Worm (Caenorhabditis elegans) whole organism, L4 larva: ENCODE measurements around the gene such-1.

Source experiments
- F26F4.8 ChIP-seq: fragments of 200-800 bp; sonication (Bioruptor generic); conservative IDR thresholded peaks from 2 replicates; pipeline ENCODE4 v1.3.6; 2022; ENCODE audit warnings: missing genetic modification characterization, missing compliant biosample characterization
- F37D6.2 ChIP-seq: sonication (generic microtip); optimal IDR thresholded peaks from 2 replicates; lab custom pipeline; 2016; ENCODE audit warnings: mild to moderate bottlenecking, missing genetic modification characterization, missing compliant biosample characterization
- T26A8.4 ChIP-seq: fragments of 200-800 bp; sonication (Bioruptor generic); IDR thresholded peaks from 2 replicates; pipeline ENCODE4 v1.3.6; 2022; ENCODE audit warnings: missing genetic modification characterization, missing compliant biosample characterization
- Y48G9A.11 ChIP-seq: fragments of 200-800 bp; sonication (Bioruptor generic); IDR thresholded peaks from 2 replicates; pipeline ENCODE4 v1.3.6; 2022; ENCODE audit warnings: missing genetic modification reagents, missing genetic modification characterization, missing compliant biosample characterization
- Y5F2A.4 ChIP-seq: fragments of 200-800 bp; sonication (Bioruptor generic); optimal IDR thresholded peaks from 2 replicates; lab custom pipeline; 2018; ENCODE audit warnings: mild to moderate bottlenecking, missing genetic modification characterization, missing compliant biosample characterization
- Y75B8A.6 ChIP-seq: fragments of 200-800 bp; sonication (Bioruptor generic); IDR thresholded peaks from 2 replicates; pipeline ENCODE4 v1.3.6; 2022; ENCODE audit warnings: missing genetic modification reagents, missing genetic modification characterization, missing compliant biosample characterization
- aha-1 ChIP-seq: fragments of 150-350 bp; peaks from one replicate; lab custom pipeline; 2014; ENCODE audit warnings: missing biosample characterization, missing genetic modification characterization
- attf-4 ChIP-seq: sonication (generic microtip); optimal IDR thresholded peaks from 3 replicates; lab custom pipeline; 2017; ENCODE audit warnings: missing biosample characterization, missing genetic modification characterization
- ceh-28 ChIP-seq: fragments of 150-350 bp; optimal IDR thresholded peaks from 2 replicates; lab custom pipeline; 2014; ENCODE audit warnings: missing biosample characterization, missing genetic modification reagents, missing genetic modification characterization
- ceh-32 ChIP-seq: sonication (generic microtip); optimal IDR thresholded peaks from 2 replicates; lab custom pipeline; 2016; ENCODE audit warnings: mild to moderate bottlenecking, missing genetic modification characterization, missing compliant biosample characterization; ENCODE audit not compliant: poor library complexity
- ces-1 ChIP-seq: fragments of 150-350 bp; sonication (generic microtip); optimal IDR thresholded peaks from 4 replicates; lab custom pipeline; 2014; ENCODE audit warnings: missing biosample characterization, missing genetic modification reagents, missing genetic modification characterization
- daf-12 ChIP-seq: fragments of 150-350 bp; optimal IDR thresholded peaks from 2 replicates; lab custom pipeline; 2014; ENCODE audit warnings: missing biosample characterization, missing genetic modification reagents, missing genetic modification characterization
- daf-16 ChIP-seq, 3 experiments: sonication (generic microtip); optimal IDR thresholded peaks; 2 replicates each; lab custom pipeline; 2016 to 2017; ENCODE audit warnings: missing genetic modification characterization in 3 of 3, missing genetic modification reagents in 3 of 3, mild to moderate bottlenecking in 2 of 3, missing compliant biosample characterization in 2 of 3, missing biosample characterization in 1 of 3, moderate library complexity in 1 of 3
- dmd-6 ChIP-seq: fragments of 200-800 bp; sonication (Bioruptor generic); IDR thresholded peaks from 2 replicates; pipeline ENCODE4 v1.3.6; 2022; ENCODE audit warnings: missing genetic modification reagents, missing genetic modification characterization, missing compliant biosample characterization
- dve-1 ChIP-seq: sonication (generic microtip); optimal IDR thresholded peaks from 2 replicates; lab custom pipeline; 2017; ENCODE audit warnings: antibody characterized with exemption, mild to moderate bottlenecking, missing genetic modification characterization, missing compliant biosample characterization; ENCODE audit not compliant: insufficient read depth
- egl-27 ChIP-seq: sonication (generic microtip); optimal IDR thresholded peaks from 3 replicates; lab custom pipeline; 2017; ENCODE audit warnings: missing biosample characterization, missing genetic modification reagents, missing genetic modification characterization
- fkh-10 ChIP-seq: fragments of 150-350 bp; optimal IDR thresholded peaks from 2 replicates; lab custom pipeline; 2014; ENCODE audit warnings: missing biosample characterization, missing genetic modification reagents, missing genetic modification characterization
- gei-8 ChIP-seq: fragments of 200-800 bp; sonication (Bioruptor generic); optimal IDR thresholded peaks from 2 replicates; lab custom pipeline; 2018; ENCODE audit warnings: mild to moderate bottlenecking, missing genetic modification characterization, missing compliant biosample characterization
- hlh-11 ChIP-seq: fragments of 200-800 bp; sonication (Bioruptor generic); optimal IDR thresholded peaks from 2 replicates; lab custom pipeline; 2018; ENCODE audit warnings: mild to moderate bottlenecking, missing genetic modification characterization, missing compliant biosample characterization
- lim-7 ChIP-seq: fragments of 200-800 bp; sonication (Bioruptor generic); IDR thresholded peaks from 2 replicates; pipeline ENCODE4 v1.3.6; 2022; ENCODE audit warnings: missing genetic modification characterization, missing compliant biosample characterization
- lin-1 ChIP-seq: fragments of 200-800 bp; sonication (Bioruptor generic); IDR thresholded peaks from 2 replicates; pipeline ENCODE4 v1.3.6; 2022; ENCODE audit warnings: missing genetic modification reagents, missing genetic modification characterization, missing compliant biosample characterization
- lin-15B ChIP-seq: fragments of 150-350 bp; sonication (generic microtip); optimal IDR thresholded peaks from 3 replicates; lab custom pipeline; 2014; ENCODE audit warnings: missing biosample characterization, missing genetic modification characterization
- lir-3 ChIP-seq: sonication (generic microtip); optimal IDR thresholded peaks from 2 replicates; lab custom pipeline; 2016; ENCODE audit warnings: mild to moderate bottlenecking, missing genetic modification characterization, missing compliant biosample characterization
- lsy-2 ChIP-seq, 2 experiments: fragments of 150-350 bp in 1 of 2; sonication (generic microtip) in 1 of 2; optimal IDR thresholded peaks; 2 replicates each; lab custom pipeline; 2014 to 2017; ENCODE audit warnings: missing biosample characterization in 2 of 2, missing genetic modification characterization in 2 of 2
- mdl-1 ChIP-seq, 2 experiments: fragments of 150-350 bp in 1 of 2; sonication (generic microtip) in 1 of 2; optimal IDR thresholded peaks; 2 replicates each; lab custom pipeline; 2014 to 2017; ENCODE audit warnings: missing biosample characterization in 2 of 2, missing genetic modification characterization in 2 of 2
- mxl-3 ChIP-seq: fragments of 200-800 bp; sonication (Bioruptor generic); optimal IDR thresholded peaks from 2 replicates; lab custom pipeline; 2018; ENCODE audit warnings: mild to moderate bottlenecking, missing genetic modification characterization, missing compliant biosample characterization
- nhr-102 ChIP-seq: sonication (generic microtip); optimal IDR thresholded peaks from 2 replicates; lab custom pipeline; 2016; ENCODE audit warnings: mild to moderate bottlenecking, missing genetic modification characterization, moderate library complexity, missing compliant biosample characterization
- nhr-237 ChIP-seq: sonication (generic microtip); optimal IDR thresholded peaks from 2 replicates; lab custom pipeline; 2017; ENCODE audit warnings: missing biosample characterization, missing genetic modification characterization
- nhr-25 ChIP-seq: sonication (generic microtip); optimal IDR thresholded peaks from 2 replicates; lab custom pipeline; 2017; ENCODE audit warnings: missing genetic modification characterization, mild to moderate bottlenecking, missing compliant biosample characterization, antibody characterized with exemption, moderate library complexity, borderline replicate concordance; ENCODE audit not compliant: insufficient read depth
- nhr-28 ChIP-seq: fragments of 150-350 bp; optimal IDR thresholded peaks from 2 replicates; lab custom pipeline; 2014; ENCODE audit warnings: missing biosample characterization, missing genetic modification characterization
- nhr-41 ChIP-seq: fragments of 200-800 bp; sonication (Bioruptor generic); IDR thresholded peaks from 2 replicates; pipeline ENCODE4 v1.3.6; 2022; ENCODE audit warnings: missing genetic modification reagents, missing genetic modification characterization, missing compliant biosample characterization
- nhr-48 ChIP-seq: sonication (generic microtip); optimal IDR thresholded peaks from 2 replicates; lab custom pipeline; 2016; ENCODE audit warnings: mild to moderate bottlenecking, missing genetic modification characterization, missing compliant biosample characterization
- pha-4 ChIP-seq, 2 experiments: fragments of 150-350 bp in 1 of 2; fragments of 200-800 bp in 1 of 2; sonication (Bioruptor generic) in 1 of 2; IDR thresholded peaks in 1 of 2; optimal IDR thresholded peaks in 1 of 2; 2 replicates each; pipeline versions ENCODE4 v1.3.6 to Lab custom; 2014 to 2022; ENCODE audit warnings: missing genetic modification characterization in 2 of 2, missing genetic modification reagents in 2 of 2, missing biosample characterization in 1 of 2, missing compliant biosample characterization in 1 of 2
- rbr-2 ChIP-seq: sonication (generic microtip); optimal IDR thresholded peaks from 2 replicates; lab custom pipeline; 2016; ENCODE audit warnings: missing genotype, missing genetic modification characterization, missing compliant biosample characterization
- sdz-12 ChIP-seq: fragments of 200-800 bp; sonication (Bioruptor generic); optimal IDR thresholded peaks from 2 replicates; lab custom pipeline; 2018; ENCODE audit warnings: mild to moderate bottlenecking, missing genetic modification characterization, missing compliant biosample characterization
- skn-1 ChIP-seq: fragments of 150-350 bp; optimal IDR thresholded peaks from 2 replicates; lab custom pipeline; 2014; ENCODE audit warnings: missing biosample characterization, missing genetic modification characterization
- unc-130 ChIP-seq: sonication (generic microtip); optimal IDR thresholded peaks from 2 replicates; lab custom pipeline; 2016; ENCODE audit warnings: missing genetic modification reagents, missing genetic modification characterization, missing compliant biosample characterization
- unc-39 ChIP-seq: sonication (generic microtip); optimal IDR thresholded peaks from 2 replicates; lab custom pipeline; 2017; ENCODE audit warnings: missing biosample characterization, missing genetic modification characterization
- unc-62 ChIP-seq, 3 experiments: fragments of 150-350 bp in 1 of 3; sonication (generic microtip); optimal IDR thresholded peaks in 2 of 3; peaks in 1 of 3; 1 replicate in 1 of 3; 2 replicates in 2 of 3; lab custom pipeline; 2014 to 2017; ENCODE audit warnings: missing biosample characterization in 3 of 3, missing genetic modification characterization in 3 of 3, missing genetic modification reagents in 3 of 3, missing genotype in 1 of 3
- vab-7 ChIP-seq: fragments of 200-800 bp; sonication (Bioruptor generic); IDR thresholded peaks from 2 replicates; pipeline ENCODE4 v1.3.6; 2022; ENCODE audit warnings: missing genetic modification reagents, missing genetic modification characterization, missing compliant biosample characterization
- zip-11 ChIP-seq: fragments of 200-800 bp; sonication (Bioruptor generic); IDR thresholded peaks from 2 replicates; pipeline ENCODE4 v1.3.6; 2022; ENCODE audit warnings: missing genetic modification characterization, missing compliant biosample characterization

Gene such-1

DNA sequence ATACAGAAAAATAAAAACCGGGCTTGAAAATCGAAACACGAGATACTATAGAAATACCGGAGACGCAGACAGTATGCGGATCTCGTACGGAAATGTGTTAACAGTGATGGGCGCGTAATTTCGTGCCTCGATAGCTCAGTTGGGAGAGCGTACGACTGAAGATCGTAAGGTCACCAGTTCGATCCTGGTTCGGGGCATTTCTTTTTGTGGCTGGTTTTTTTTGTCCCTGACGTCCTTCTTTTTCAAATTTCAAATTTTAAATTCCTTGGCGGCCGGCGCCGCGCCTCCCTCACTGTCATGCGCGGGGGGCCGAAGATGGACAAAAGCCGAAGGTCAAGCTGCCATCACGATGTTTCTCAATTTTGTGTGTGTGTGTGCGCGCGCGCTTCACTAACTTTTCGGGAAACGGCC is 31.1 kb upstream of the such-1 start (continued):
- TF ChIP-seq unc-39 (tag; lab: Kevin White, UChicago) (no peak), zip-11 (GFP tag; lab: Robert Waterston, UW) (no peak), F37D6.2 (tag; lab: Kevin White, UChicago) (no peak), unc-130 (GFP tag; lab: Kevin White, UChicago) (peak; percentile 37), ceh-28 (no peak), hlh-11 (no peak), Y48G9A.11 (peak; percentile 46; the same call in 1 of the 2 replicates), dve-1 (tag; lab: Kevin White, UChicago) (peak; percentile 38), lin-1 (0 out of 2 replicates have a peak, but pooled peaks have one; percentile 38), ceh-32 (tag; lab: Kevin White, UChicago) (no peak), lir-3 (tag; lab: Kevin White, UChicago) (no peak), dmd-6 (peak; percentile 27; the same call in 1 of the 2 replicates), nhr-102 (no peak), Y5F2A.4 (no peak), aha-1 (tag; lab: Kevin White, UChicago) (no peak), fkh-10 (GFP tag; lab: Kevin White, UChicago) (no peak), attf-4 (tag; lab: Kevin White, UChicago) (no peak), nhr-48 (tag; lab: Kevin White, UChicago) (no peak), unc-62 (GFP tag; optimal IDR thresholded peaks at IDR 0.05 in 1 of 2; lab: Kevin White, UChicago) (peak in 1 of 2 experiments; percentile 34), unc-62 (tag; optimal IDR thresholded peaks at IDR 0.05; lab: Kevin White, UChicago) (no peak), F26F4.8 (GFP tag; lab: Robert Waterston, UW) (no peak), lin-15B (tag; lab: Kevin White, UChicago) (no peak), lsy-2 (tag; optimal IDR thresholded peaks at IDR 0.05; lab: Kevin White, UChicago) (peak in 1 of 2 experiments; percentile 23), T26A8.4 (GFP tag; lab: Robert Waterston, UW) (no peak), ces-1 (GFP tag; lab: Kevin White, UChicago) (no peak), nhr-41 (no peak), daf-12 (tag; lab: Kevin White, UChicago) (no peak), sdz-12 (no peak), rbr-2 (tag; lab: Kevin White, UChicago) (no peak), vab-7 (peak; percentile 70)

DNA sequence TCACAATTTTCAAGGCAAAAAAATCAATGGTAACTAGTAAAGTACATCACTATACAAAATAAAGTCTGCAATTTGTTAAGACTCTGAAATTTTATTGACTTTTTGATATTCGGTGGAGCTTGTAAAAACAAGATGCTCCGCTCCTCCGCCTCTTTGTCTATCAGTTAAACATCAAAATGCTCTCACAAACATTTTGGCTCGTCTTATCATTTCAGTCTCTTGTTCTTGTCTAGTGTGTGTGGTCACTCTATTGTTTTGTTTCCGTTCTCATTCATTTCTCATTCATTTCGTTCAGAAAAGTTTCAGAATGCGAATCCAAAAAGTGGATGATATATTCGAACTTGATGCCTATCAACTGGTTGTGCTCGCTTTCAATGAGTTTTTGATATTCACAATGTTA is 24.5 kb upstream of the such-1 start, which contains the start of gene Y66D12A.13:
TSS of gene Y66D12A.13 (plus strand) at position 301 of the 400 bp plus-strand sequence.
- TF ChIP-seq ceh-32 (tag; lab: Kevin White, UChicago) (no peak), skn-1 (tag; lab: Kevin White, UChicago) (no peak), mxl-3 (GFP tag; lab: Kevin White, UChicago) (no peak), mdl-1 (tag; optimal IDR thresholded peaks at IDR 0.05; lab: Kevin White, UChicago) (no peak), nhr-28 (peak; percentile 22), nhr-237 (tag; lab: Kevin White, UChicago) (no peak), lim-7 (no peak), zip-11 (GFP tag; lab: Robert Waterston, UW) (no peak), gei-8 (GFP tag; lab: Kevin White, UChicago) (no peak), egl-27 (tag; lab: Kevin White, UChicago) (no peak), dve-1 (tag; lab: Kevin White, UChicago) (peak; percentile 12), pha-4 (GFP tag; IDR thresholded peaks at IDR 0.05; lab: Robert Waterston, UW) (no peak), pha-4 (tag; optimal IDR thresholded peaks at IDR 0.05; lab: Kevin White, UChicago) (no peak), daf-16 (GFP tag; optimal IDR thresholded peaks at IDR 0.05; lab: Kevin White, UChicago) (no peak), daf-16 (tag; optimal IDR thresholded peaks at IDR 0.05; lab: Kevin White, UChicago) (peak; percentile 57), Y75B8A.6 (GFP tag; lab: Robert Waterston, UW) (no peak), nhr-25 (no peak)
